Fruit fly (Drosophila melanogaster) whole organism, wandering third instar larva: ENCODE results near the gene CG7512.
A peak's percentile ranks its signal among the peaks of the same experiment; 100 is the strongest.

Source experiments
- Abd-B ChIP-seq: fragments of >200 bp; optimal IDR thresholded peaks from 2 replicates; lab custom pipeline; 2017; ENCODE audit warnings: missing biosample characterization, missing genetic modification characterization
- CG32264 ChIP-seq: fragments of 200-800 bp; sonication (Bioruptor generic); optimal IDR thresholded peaks from 2 replicates; lab custom pipeline; 2016; ENCODE audit warnings: missing biosample characterization, missing genetic modification characterization
- CG9705 ChIP-seq: fragments of 200-800 bp; sonication (Bioruptor generic); optimal IDR thresholded peaks from 2 replicates; lab custom pipeline; 2018; ENCODE audit warnings: missing biosample characterization, mild to moderate bottlenecking, missing genetic modification characterization
- CrebA ChIP-seq: fragments of 200-800 bp; sonication (Bioruptor generic); optimal IDR thresholded peaks from 2 replicates; lab custom pipeline; 2016; ENCODE audit warnings: missing biosample characterization, mild to moderate bottlenecking, missing genetic modification characterization, borderline replicate concordance
- Dfd ChIP-seq: fragments of >200 bp; optimal IDR thresholded peaks from 2 replicates; lab custom pipeline; 2017; ENCODE audit warnings: missing biosample characterization, missing genetic modification characterization
- Dif ChIP-seq: fragments of 200-275, 200-300 bp; sonication (Bioruptor generic); optimal IDR thresholded peaks from 2 replicates; lab custom pipeline; 2018; ENCODE audit warnings: missing biosample characterization, missing genetic modification characterization; ENCODE audit not compliant: partially characterized antibody
- GATAd ChIP-seq: sonication (Bioruptor generic); optimal IDR thresholded peaks from 2 replicates; lab custom pipeline; 2016; ENCODE audit warnings: missing biosample characterization, missing genetic modification characterization
- HLH106 ChIP-seq: fragments of 200-800 bp; optimal IDR thresholded peaks from 3 replicates; lab custom pipeline; 2019; ENCODE audit warnings: missing biosample characterization, mild to moderate bottlenecking, missing genetic modification characterization, moderate library complexity
- Hnf4 ChIP-seq: fragments of 200-800 bp; sonication (Bioruptor generic); optimal IDR thresholded peaks from 2 replicates; lab custom pipeline; 2016; ENCODE audit warnings: missing biosample characterization, mild to moderate bottlenecking, missing genetic modification characterization
- Hr78 ChIP-seq: fragments of >200 bp; optimal IDR thresholded peaks from 2 replicates; lab custom pipeline; 2017; ENCODE audit warnings: missing biosample characterization, missing genetic modification characterization
- Hr83 ChIP-seq: fragments of 200-300 bp; sonication (Bioruptor generic); optimal IDR thresholded peaks from 2 replicates; lab custom pipeline; 2016; ENCODE audit warnings: missing biosample characterization, mild to moderate bottlenecking, missing genetic modification characterization, moderate library complexity; ENCODE audit not compliant: poor library complexity, severe bottlenecking
- Jra ChIP-seq: sonication (Bioruptor generic); optimal IDR thresholded peaks from 2 replicates; lab custom pipeline; 2016; ENCODE audit warnings: missing biosample characterization, missing genetic modification characterization
- Mio ChIP-seq: sonication (Bioruptor generic); optimal IDR thresholded peaks from 2 replicates; lab custom pipeline; 2016; ENCODE audit warnings: missing biosample characterization, missing genetic modification characterization
- Myc ChIP-seq: fragments of >200 bp; optimal IDR thresholded peaks from 2 replicates; lab custom pipeline; 2017
- N ChIP-seq: fragments of >200 bp; optimal IDR thresholded peaks from 2 replicates; lab custom pipeline; 2018; ENCODE audit warnings: missing biosample characterization, missing external identifiers, missing genetic modification characterization
- OdsH ChIP-seq: fragments of 200-800 bp; sonication (Bioruptor generic); optimal IDR thresholded peaks from 2 replicates; lab custom pipeline; 2016; ENCODE audit warnings: missing biosample characterization, mild to moderate bottlenecking, missing genetic modification characterization
- Rel ChIP-seq, 2 experiments: fragments of 200-800 bp; sonication (Bioruptor generic) in 1 of 2; optimal IDR thresholded peaks; 2 replicates in 1 of 2; 3 replicates in 1 of 2; lab custom pipeline; 2016 to 2019; ENCODE audit warnings: mild to moderate bottlenecking in 2 of 2, missing biosample characterization in 2 of 2, missing genetic modification characterization in 2 of 2, moderate library complexity in 1 of 2
- Sp1 ChIP-seq: fragments of 200-800 bp; sonication (Bioruptor generic); optimal IDR thresholded peaks from 3 replicates; lab custom pipeline; 2019; ENCODE audit warnings: missing biosample characterization, mild to moderate bottlenecking, missing genetic modification characterization, moderate library complexity
- Vsx2 ChIP-seq: fragments of 200-300, 225-300 bp; sonication (Bioruptor generic); optimal IDR thresholded peaks from 2 replicates; lab custom pipeline; 2018; ENCODE audit warnings: missing biosample characterization, missing genetic modification characterization; ENCODE audit not compliant: partially characterized antibody
- br ChIP-seq: fragments of 200-800 bp; sonication (Bioruptor generic); optimal IDR thresholded peaks from 2 replicates; lab custom pipeline; 2016; ENCODE audit warnings: missing biosample characterization, missing genetic modification characterization
- brk ChIP-seq: fragments of 200-800 bp; sonication (Bioruptor generic); optimal IDR thresholded peaks from 2 replicates; lab custom pipeline; 2016; ENCODE audit warnings: missing biosample characterization, mild to moderate bottlenecking, missing genetic modification characterization
- dl ChIP-seq, 2 experiments: fragments of 175-275, 200-275 bp in 1 of 2; fragments of 200-275 bp in 1 of 2; sonication (Bioruptor generic); optimal IDR thresholded peaks; lab custom pipeline; 2018; ENCODE audit warnings: mild to moderate bottlenecking in 2 of 2, missing biosample characterization in 2 of 2, missing genetic modification characterization in 2 of 2, moderate library complexity in 2 of 2; ENCODE audit not compliant: partially characterized antibody in 2 of 2, insufficient read depth in 1 of 2
- dmrt93B ChIP-seq: fragments of 200-800 bp; sonication (Bioruptor generic); optimal IDR thresholded peaks from 2 replicates; lab custom pipeline; 2018; ENCODE audit warnings: missing biosample characterization, mild to moderate bottlenecking, missing genetic modification characterization
- dsf ChIP-seq: sonication (Bioruptor generic); optimal IDR thresholded peaks from 2 replicates; lab custom pipeline; 2016; ENCODE audit warnings: missing biosample characterization, missing genetic modification characterization, borderline replicate concordance
- ey ChIP-seq: fragments of 200-800 bp; sonication (Bioruptor generic); optimal IDR thresholded peaks from 2 replicates; lab custom pipeline; 2016; ENCODE audit warnings: missing biosample characterization, missing genetic modification characterization
- foxo ChIP-seq, 2 experiments: fragments of 200-800 bp; sonication (Bioruptor generic); optimal IDR thresholded peaks; 2 replicates in 1 of 2; 3 replicates in 1 of 2; lab custom pipeline; 2016 to 2017; ENCODE audit warnings: missing biosample characterization in 2 of 2, missing genetic modification characterization in 2 of 2
- fru ChIP-seq: fragments of 200-800 bp; sonication (Bioruptor generic); optimal IDR thresholded peaks from 3 replicates; lab custom pipeline; 2016; ENCODE audit warnings: missing biosample characterization, mild to moderate bottlenecking, missing genetic modification characterization
- h ChIP-seq: fragments of 200-800 bp; sonication (Bioruptor generic); optimal IDR thresholded peaks from 3 replicates; lab custom pipeline; 2016; ENCODE audit warnings: missing biosample characterization, mild to moderate bottlenecking, missing genetic modification characterization
- jim ChIP-seq: fragments of 175-275, 200-325 bp; sonication (Bioruptor generic); optimal IDR thresholded peaks from 2 replicates; lab custom pipeline; 2016; ENCODE audit warnings: missing biosample characterization, mild to moderate bottlenecking, missing genetic modification characterization
- lola ChIP-seq: fragments of >200 bp; optimal IDR thresholded peaks from 2 replicates; lab custom pipeline; 2017; ENCODE audit warnings: missing biosample characterization, missing genetic modification characterization
- pan ChIP-seq: fragments of >200 bp; optimal IDR thresholded peaks from 2 replicates; lab custom pipeline; 2017
- psq ChIP-seq: fragments of 200-800 bp; sonication (Bioruptor generic); optimal IDR thresholded peaks from 3 replicates; lab custom pipeline; 2017; ENCODE audit warnings: missing biosample characterization, mild to moderate bottlenecking, missing genetic modification characterization, moderate library complexity
- rgr ChIP-seq: fragments of 200-800 bp; sonication (Bioruptor generic); optimal IDR thresholded peaks from 3 replicates; lab custom pipeline; 2016; ENCODE audit warnings: missing biosample characterization, mild to moderate bottlenecking, missing genetic modification characterization
- sage ChIP-seq: fragments of 200-800 bp; sonication (Bioruptor generic); optimal IDR thresholded peaks from 2 replicates; lab custom pipeline; 2016; ENCODE audit warnings: missing biosample characterization, mild to moderate bottlenecking, missing genetic modification characterization
- sv ChIP-seq: fragments of 200-800 bp; sonication (Bioruptor generic); optimal IDR thresholded peaks from 3 replicates; lab custom pipeline; 2016; ENCODE audit warnings: missing biosample characterization, missing genetic modification characterization
- tai ChIP-seq: sonication (Bioruptor generic); optimal IDR thresholded peaks from 2 replicates; lab custom pipeline; 2016; ENCODE audit warnings: missing biosample characterization, missing genetic modification characterization
- usp ChIP-seq: fragments of >200 bp; optimal IDR thresholded peaks from 2 replicates; lab custom pipeline; 2017; ENCODE audit warnings: missing biosample characterization, missing genetic modification characterization
- woc ChIP-seq: sonication (Bioruptor generic); optimal IDR thresholded peaks from 2 replicates; lab custom pipeline; 2016; ENCODE audit warnings: missing biosample characterization, mild to moderate bottlenecking, missing genetic modification characterization

The CG7512 gene

dm6 chr3L:11513405-11513804 is at the start of gene CG7512:
Gene CG7512 (plus strand): TSS chr3L:11513705.
- TF ChIP-seq Abd-B (GFP tag; lab: Kevin White, UChicago) (no peak), HLH106 (tag; lab: Kevin White, UChicago) (no peak), h (GFP tag; lab: Kevin White, UChicago) (no peak), Hr83 (GFP tag; lab: Kevin White, UChicago) (no peak), dsf (GFP tag; lab: Kevin White, UChicago) (no peak), dl (GFP tag; optimal IDR thresholded peaks at IDR 0.05; lab: Kevin White, UChicago; ENCODE audit: insufficient read depth in 1 of 2, partially characterized antibody in 2 of 2) (no peak), CrebA (GFP tag; lab: Kevin White, UChicago) (no peak), Dif (no peak), tai (GFP tag; lab: Kevin White, UChicago) (no peak), br (GFP tag; lab: Kevin White, UChicago) (no peak), Mio (no peak), ey (no peak)

- TF ChIP-seq Abd-B (GFP tag; lab: Kevin White, UChicago) (no peak), usp (GFP tag; lab: Kevin White, UChicago) (no peak), pan (lab: Kevin White, UChicago) (no peak), Hr78 (no peak), OdsH (GFP tag; lab: Kevin White, UChicago) (no peak), br (GFP tag; lab: Kevin White, UChicago) (no peak), brk (GFP tag; lab: Kevin White, UChicago) (no peak), Myc (lab: Kevin White, UChicago) (no peak), GATAd (no peak), HLH106 (tag; lab: Kevin White, UChicago) (no peak), sv (GFP tag; lab: Kevin White, UChicago) (no peak), psq (GFP tag; lab: Kevin White, UChicago) (no peak), Vsx2 (GFP tag; lab: Kevin White, UChicago) (no peak), CrebA (GFP tag; lab: Kevin White, UChicago) (no peak), dsf (GFP tag; lab: Kevin White, UChicago) (no peak), dmrt93B (GFP tag; lab: Kevin White, UChicago) (no peak), Jra (GFP tag; lab: Kevin White, UChicago) (no peak)
These were observed 48.1 kb upstream of the CG7512 start, which contains the start of gene Fum3 for dm6 chr3L:11465371-11465914. Gene Fum3 (minus strand): TSS chr3L:11465864.

dm6 chr3L:11466985-11467384 is 46.5 kb upstream of the CG7512 start:
- TF ChIP-seq ey (no peak), pan (lab: Kevin White, UChicago) (no peak), Hr78 (no peak), woc (GFP tag; lab: Kevin White, UChicago) (no peak), sv (GFP tag; lab: Kevin White, UChicago) (no peak), dmrt93B (GFP tag; lab: Kevin White, UChicago) (peak; percentile 25), dsf (GFP tag; lab: Kevin White, UChicago) (no peak), Hr83 (GFP tag; lab: Kevin White, UChicago) (no peak), Abd-B (GFP tag; lab: Kevin White, UChicago) (no peak), N (no peak), Mio (no peak), Dif (no peak), Sp1 (peak; percentile 55), usp (GFP tag; lab: Kevin White, UChicago) (no peak), Rel (GFP tag; optimal IDR thresholded peaks at IDR 0.05; lab: Kevin White, UChicago) (no peak), Rel (tag; optimal IDR thresholded peaks at IDR 0.05; lab: Kevin White, UChicago) (no peak), Vsx2 (GFP tag; lab: Kevin White, UChicago) (no peak), psq (GFP tag; lab: Kevin White, UChicago) (peak; percentile 46), Hnf4 (no peak), br (GFP tag; lab: Kevin White, UChicago) (no peak), CG32264 (GFP tag; lab: Kevin White, UChicago) (no peak), jim (GFP tag; lab: Kevin White, UChicago) (no peak), OdsH (GFP tag; lab: Kevin White, UChicago) (peak; percentile 24), fru (GFP tag; lab: Kevin White, UChicago) (peak; percentile 7), dl (GFP tag; optimal IDR thresholded peaks at IDR 0.05; lab: Kevin White, UChicago; ENCODE audit: insufficient read depth in 1 of 2, partially characterized antibody in 2 of 2) (no peak), lola (GFP tag; lab: Kevin White, UChicago) (no peak), HLH106 (tag; lab: Kevin White, UChicago) (peak; percentile 63), Jra (GFP tag; lab: Kevin White, UChicago) (no peak), Myc (lab: Kevin White, UChicago) (no peak), tai (GFP tag; lab: Kevin White, UChicago) (no peak), h (GFP tag; lab: Kevin White, UChicago) (no peak), CG9705 (GFP tag; lab: Kevin White, UChicago) (no peak), brk (GFP tag; lab: Kevin White, UChicago) (no peak), rgr (GFP tag; lab: Kevin White, UChicago) (no peak), Dfd (GFP tag; lab: Kevin White, UChicago) (no peak), CrebA (GFP tag; lab: Kevin White, UChicago) (no peak), foxo (GFP tag; optimal IDR thresholded peaks at IDR 0.05; lab: Kevin White, UChicago) (peak in 1 of 2 experiments; percentile 43), GATAd (no peak), sage (GFP tag; lab: Kevin White, UChicago) (no peak)
